Worm (Caenorhabditis elegans) whole organism, mixed stage, embryonic: Measurements from ENCODE around the gene R01H2.8.

ENCODE experiments used
- ces-1 ChIP-seq: fragments of 150-350 bp; optimal IDR thresholded peaks from 2 replicates; lab custom pipeline; 2014; ENCODE audit warnings: missing biosample characterization, missing genetic modification reagents, missing genetic modification characterization
- lsy-2 ChIP-seq: fragments of 150-350 bp; optimal IDR thresholded peaks from 2 replicates; lab custom pipeline; 2014; ENCODE audit warnings: missing biosample characterization, missing genetic modification characterization
- sem-2 ChIP-seq: fragments of 200-800 bp; sonication (Bioruptor generic); optimal IDR thresholded peaks from 2 replicates; lab custom pipeline; 2018; ENCODE audit warnings: mild to moderate bottlenecking, missing genetic modification characterization, missing compliant biosample characterization

DNA sequence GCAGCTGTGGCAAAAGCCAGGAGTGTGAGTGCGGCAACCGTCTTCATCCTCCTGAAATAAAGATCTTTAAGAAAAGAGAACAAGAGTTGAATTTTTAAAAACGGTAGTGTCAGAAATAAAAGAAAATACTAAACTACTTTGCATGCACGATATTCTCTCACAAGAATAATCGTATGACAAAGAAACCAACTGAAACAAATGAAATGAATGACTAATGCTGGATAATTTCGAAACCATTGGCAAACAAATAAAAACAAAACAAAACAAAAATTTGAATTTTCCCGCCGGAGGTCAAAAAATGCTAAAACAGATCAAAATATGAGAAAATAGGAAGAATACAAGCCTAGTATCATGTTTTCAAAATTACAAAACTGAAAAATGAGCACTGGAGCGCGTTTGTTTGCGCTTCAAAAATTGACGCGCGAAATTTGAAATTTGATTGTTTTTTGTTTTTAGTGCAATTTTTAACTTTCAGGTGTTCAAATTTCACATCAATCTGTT, 35.1 kb downstream of the R01H2.8 start, which contains the start of gene cpg-2:
- TF ChIP-seq sem-2 (GFP tag; lab: Kevin White, UChicago) (no peak), ces-1 (GFP tag; lab: Kevin White, UChicago) (no peak), lsy-2 (no peak)
